Worm (Caenorhabditis elegans): ENCODE data around the gene M7.7.
A peak's percentile ranks its signal among the peaks of the same experiment; 100 is the strongest.

The M7.7 gene

DNA sequence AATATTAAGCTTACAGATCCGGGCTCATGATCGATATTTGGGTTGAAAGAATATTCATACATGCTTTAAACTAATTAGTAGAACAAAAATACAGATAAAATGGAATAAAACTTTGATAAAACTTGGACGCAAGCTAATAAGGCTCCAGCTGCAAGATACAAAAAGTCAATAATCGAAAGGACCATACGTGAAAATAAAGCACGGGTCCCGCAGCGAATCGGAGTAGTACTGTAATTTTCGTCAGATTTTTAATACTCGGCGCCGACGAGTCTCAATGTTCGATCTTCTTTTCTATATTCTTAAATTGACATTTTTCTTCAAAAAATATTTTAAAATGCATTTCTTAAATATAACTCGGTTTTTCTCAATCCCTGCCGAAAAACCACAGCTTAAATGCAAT lies 35.0 kb downstream of the M7.7 start, which contains the start of gene spo-11 (continued):
- no peak for TF ChIP-seq F49E8.2 (tag; optimal IDR thresholded peaks at IDR 0.05; ENCODE audit: insufficient read depth)

DNA sequence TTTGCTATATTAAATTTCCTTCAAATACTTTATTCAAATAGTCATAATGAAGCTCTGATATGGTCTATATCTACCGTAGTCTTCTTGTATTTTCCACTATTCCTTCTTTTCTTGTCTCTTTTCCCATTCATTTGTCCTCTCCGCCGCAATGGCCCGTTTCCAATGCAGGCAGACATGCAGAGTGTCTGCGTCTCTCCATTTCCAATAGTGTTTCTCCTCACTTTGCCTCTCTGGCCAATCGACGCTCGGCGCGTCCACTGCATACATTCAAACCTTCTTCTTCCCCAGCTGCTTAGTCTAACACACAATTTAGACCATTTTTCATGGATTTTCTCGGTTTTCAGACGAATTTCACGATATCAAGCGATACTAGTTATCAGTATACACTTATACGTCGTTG lies 35.6 kb downstream of the M7.7 start:
- TF ChIP-seq nfyb-1 (GFP tag; IDR thresholded peaks at IDR 0.05) (peak; percentile 95), atf-7 (tag; optimal IDR thresholded peaks at IDR 0.05) (no peak), hmg-1.2 (GFP tag; IDR thresholded peaks at IDR 0.05) (peak; percentile 100), cebp-1 (GFP tag; IDR thresholded peaks at IDR 0.05) (no peak), cebp-1 (tag; optimal IDR thresholded peaks at IDR 0.05) (peak; percentile 31), lir-1 (GFP tag; conservative IDR thresholded peaks at IDR 0.05) (no peak), dox-1 (GFP tag; IDR thresholded peaks at IDR 0.05) (no peak; the same call in 1 of the 2 replicates), ceh-100 (GFP tag; IDR thresholded peaks at IDR 0.05) (no peak), F39B2.1 (GFP tag; IDR thresholded peaks at IDR 0.05) (no peak), Y79H2A.3 (GFP tag; conservative IDR thresholded peaks at IDR 0.05) (no peak), let-607 (tag; optimal IDR thresholded peaks at IDR 0.05) (peak in 1 of 2 experiments; percentile 48), tbx-9 (tag; optimal IDR thresholded peaks at IDR 0.05; ENCODE audit: borderline replicate concordance) (no peak), snpc-3.4 (tag; optimal IDR thresholded peaks at IDR 0.05) (no peak)

DNA sequence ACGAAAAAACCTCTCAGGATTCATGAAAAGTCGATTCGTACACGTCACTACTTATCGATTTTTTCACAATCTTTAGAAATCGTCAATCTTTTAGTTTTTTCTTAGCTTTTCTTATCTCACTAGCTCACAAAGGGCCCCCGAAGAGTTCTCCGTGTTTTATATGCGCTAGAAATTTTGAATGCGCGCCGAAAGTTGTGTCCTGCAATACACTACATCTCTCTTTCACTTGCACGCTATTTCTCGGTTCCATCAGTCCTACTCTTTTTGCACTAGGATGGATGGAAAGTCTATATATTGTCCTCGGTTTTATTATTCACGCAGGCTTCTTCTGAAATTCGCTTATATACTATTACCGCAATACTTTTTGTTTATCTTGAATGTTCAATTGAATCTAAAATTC lies 36.0 kb downstream of the M7.7 start:
- TF ChIP-seq lin-54 (GFP tag; optimal IDR thresholded peaks at IDR 0.05) (peak; percentile 11), egrh-3 (GFP tag; IDR thresholded peaks at IDR 0.05) (no peak)

- TF ChIP-seq F10E7.11 (tag; optimal IDR thresholded peaks at IDR 0.05), result no peak
- TF ChIP-seq hlh-26 (GFP tag; conservative IDR thresholded peaks at IDR 0.05), result no peak
- no peak for TF ChIP-seq ztf-25 (GFP tag; IDR thresholded peaks at IDR 0.05)
- no peak for TF ChIP-seq B0019.2 (GFP tag; conservative IDR thresholded peaks at IDR 0.05)
- no peak for TF ChIP-seq lin-54 (GFP tag; optimal IDR thresholded peaks at IDR 0.05)
- TF ChIP-seq let-526 (GFP tag; IDR thresholded peaks at IDR 0.05), result no peak
- TF ChIP-seq tlf-1 (GFP tag; optimal IDR thresholded peaks at IDR 0.05), result no peak
These were observed 36.2 kb downstream of the M7.7 start, which contains the start of gene swsn-4 for ce11 chrIV:11126004-11126027. swsn-4 (plus strand) TSS chrIV:11126024.

DNA sequence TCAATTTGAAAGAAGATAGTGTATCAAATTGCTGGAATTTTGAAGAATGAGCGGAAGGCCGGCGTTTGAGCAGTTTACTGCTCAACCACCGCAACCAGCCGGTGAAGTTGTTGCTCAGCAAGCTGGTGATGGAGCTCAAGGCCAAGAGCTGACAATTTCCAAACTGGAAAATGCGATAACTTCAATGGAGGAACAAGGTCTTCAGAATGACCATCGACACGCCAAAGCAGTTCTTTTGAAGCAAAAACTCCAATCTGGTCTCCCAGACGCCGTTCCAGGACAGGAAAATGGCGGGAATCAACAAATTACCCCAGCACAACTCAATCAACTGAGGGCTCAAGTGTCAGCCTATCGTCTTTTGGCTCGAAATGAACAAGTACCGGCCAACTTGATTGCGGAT lies 36.4 kb downstream of the M7.7 start:
- TF ChIP-seq madf-8 (GFP tag; conservative IDR thresholded peaks at IDR 0.05) (no peak), Y67H2A.10 (GFP tag; conservative IDR thresholded peaks at IDR 0.05) (no peak), dox-1 (GFP tag; IDR thresholded peaks at IDR 0.05) (no peak), lin-40 (tag; optimal IDR thresholded peaks at IDR 0.05) (no peak), F57C9.4 (tag; optimal IDR thresholded peaks at IDR 0.05) (no peak), lag-1 (GFP tag; IDR thresholded peaks at IDR 0.05) (no peak), let-526 (GFP tag; IDR thresholded peaks at IDR 0.05) (no peak), sea-2 (GFP tag; IDR thresholded peaks at IDR 0.05) (no peak), ama-1 (optimal IDR thresholded peaks at IDR 0.05) (no peak), ama-1 (GFP tag; optimal IDR thresholded peaks at IDR 0.05) (no peak), ztf-6 (GFP tag; IDR thresholded peaks at IDR 0.05) (no peak)

- TF ChIP-seq hmg-1.2 (GFP tag; IDR thresholded peaks at IDR 0.05) (peak; percentile 29; the same call in 1 of the 2 replicates), mel-28 (tag; optimal IDR thresholded peaks at IDR 0.05; ENCODE audit: borderline replicate concordance) (no peak), ets-4 (GFP tag; optimal IDR thresholded peaks at IDR 0.05) (no peak), nfya-1 (tag; optimal IDR thresholded peaks at IDR 0.05; ENCODE audit: borderline replicate concordance, insufficient read depth) (no peak), madf-3 (GFP tag; IDR thresholded peaks at IDR 0.05) (no peak), tbp1 (GFP tag; optimal IDR thresholded peaks at IDR 0.05) (no peak), let-607 (tag; optimal IDR thresholded peaks at IDR 0.05) (peak in 1 of 2 experiments; percentile 8), sptf-2 (GFP tag; optimal IDR thresholded peaks at IDR 0.05) (no peak), lir-1 (GFP tag; conservative IDR thresholded peaks at IDR 0.05) (no peak), D2030.7 (GFP tag; IDR thresholded peaks at IDR 0.05) (no peak), ama-1 (optimal IDR thresholded peaks at IDR 0.05) (no peak), ama-1 (GFP tag; optimal IDR thresholded peaks at IDR 0.05) (peak in 1 of 2 experiments; percentile 44), ceh-100 (GFP tag; IDR thresholded peaks at IDR 0.05) (no peak), pbrm-1 (GFP tag; IDR thresholded peaks at IDR 0.05) (no peak), F33H1.4 (GFP tag; IDR thresholded peaks at IDR 0.05) (no peak), nhr-80 (tag; optimal IDR thresholded peaks at IDR 0.05) (peak; percentile 45)
These were observed 41.1 kb downstream of the M7.7 start for ce11 chrIV:11130774-11131173.

Measured in whole organism, young adult.